Worm (Caenorhabditis elegans) whole organism, late embryonic: ENCODE data around the gene syd-1.

ENCODE experiments used
- C08G9.2 ChIP-seq: sonication (generic microtip); optimal IDR thresholded peaks from 2 replicates; lab custom pipeline; 2016; ENCODE audit warnings: mild to moderate bottlenecking, missing genetic modification characterization, moderate library complexity, missing compliant biosample characterization
- C38D4.7 ChIP-seq: fragments of 200-800 bp; sonication (Bioruptor generic); optimal IDR thresholded peaks from 2 replicates; lab custom pipeline; 2018; ENCODE audit warnings: mild to moderate bottlenecking, missing genetic modification characterization, moderate library complexity, missing compliant biosample characterization
- F13H6.1 ChIP-seq: sonication (generic microtip); optimal IDR thresholded peaks from 2 replicates; lab custom pipeline; 2016; ENCODE audit warnings: missing genetic modification characterization, missing compliant biosample characterization
- T23F11.4 ChIP-seq: fragments of 200-800 bp; sonication (Bioruptor generic); optimal IDR thresholded peaks from 2 replicates; lab custom pipeline; 2018; ENCODE audit warnings: mild to moderate bottlenecking, missing genetic modification characterization, missing compliant biosample characterization
- ahr-1 ChIP-seq: sonication (generic microtip); optimal IDR thresholded peaks from 2 replicates; lab custom pipeline; 2016; ENCODE audit warnings: missing genetic modification characterization, missing compliant biosample characterization
- ama-1 ChIP-seq: fragments of 150-350 bp; optimal IDR thresholded peaks from 2 replicates; lab custom pipeline; 2014
- ceh-18 ChIP-seq: sonication (generic microtip); optimal IDR thresholded peaks from 2 replicates; lab custom pipeline; 2016; ENCODE audit warnings: missing genetic modification characterization, missing compliant biosample characterization
- ceh-2 ChIP-seq: sonication (generic microtip); optimal IDR thresholded peaks from 2 replicates; lab custom pipeline; 2016; ENCODE audit warnings: missing genotype, missing genetic modification characterization, missing compliant biosample characterization
- ceh-30 ChIP-seq: fragments of 150-350 bp; optimal IDR thresholded peaks from 2 replicates; lab custom pipeline; 2014; ENCODE audit warnings: missing biosample characterization, missing genetic modification characterization
- ceh-31 ChIP-seq: sonication (generic microtip); optimal IDR thresholded peaks from 2 replicates; lab custom pipeline; 2016; ENCODE audit warnings: missing genetic modification characterization, missing compliant biosample characterization
- ceh-34 ChIP-seq: sonication (generic microtip); optimal IDR thresholded peaks from 2 replicates; lab custom pipeline; 2016; ENCODE audit warnings: mild to moderate bottlenecking, missing genetic modification characterization, missing compliant biosample characterization
- ceh-9 ChIP-seq: sonication (generic microtip); optimal IDR thresholded peaks from 2 replicates; lab custom pipeline; 2016; ENCODE audit warnings: mild to moderate bottlenecking, missing genetic modification characterization, inconsistent platforms, missing compliant biosample characterization
- elt-2 ChIP-seq: sonication (generic microtip); optimal IDR thresholded peaks from 2 replicates; lab custom pipeline; 2016; ENCODE audit warnings: missing genetic modification reagents, missing genetic modification characterization, missing compliant biosample characterization
- elt-4 ChIP-seq: sonication (generic microtip); optimal IDR thresholded peaks from 2 replicates; lab custom pipeline; 2016; ENCODE audit warnings: missing genetic modification characterization, missing compliant biosample characterization
- fkh-10 ChIP-seq: fragments of 150-350 bp; optimal IDR thresholded peaks from 2 replicates; lab custom pipeline; 2014; ENCODE audit warnings: missing biosample characterization, missing genetic modification reagents, missing genetic modification characterization
- hlh-13 ChIP-seq: fragments of 200-800 bp; sonication (Bioruptor generic); optimal IDR thresholded peaks from 2 replicates; lab custom pipeline; 2018; ENCODE audit warnings: mild to moderate bottlenecking, missing genetic modification characterization, missing compliant biosample characterization
- hlh-30 ChIP-seq: sonication (generic microtip); optimal IDR thresholded peaks from 2 replicates; lab custom pipeline; 2017; ENCODE audit warnings: antibody characterized with exemption, missing genetic modification characterization, missing compliant biosample characterization; ENCODE audit not compliant: insufficient read depth
- hlh-6 ChIP-seq: sonication (generic microtip); optimal IDR thresholded peaks from 2 replicates; lab custom pipeline; 2016; ENCODE audit warnings: missing genotype, missing genetic modification characterization, missing compliant biosample characterization
- lim-6 ChIP-seq: sonication (generic microtip); optimal IDR thresholded peaks from 2 replicates; lab custom pipeline; 2016; ENCODE audit warnings: missing genetic modification characterization, missing compliant biosample characterization
- lin-11 ChIP-seq: fragments of 200-800 bp; sonication (Bioruptor generic); optimal IDR thresholded peaks from 2 replicates; lab custom pipeline; 2018; ENCODE audit warnings: mild to moderate bottlenecking, missing genetic modification characterization, missing compliant biosample characterization
- nfya-1 ChIP-seq: sonication (generic microtip); optimal IDR thresholded peaks from 2 replicates; lab custom pipeline; 2017; ENCODE audit warnings: missing genetic modification characterization, mild to moderate bottlenecking, missing compliant biosample characterization, antibody characterized with exemption, moderate library complexity
- npax-4 ChIP-seq: sonication (generic microtip); optimal IDR thresholded peaks from 2 replicates; lab custom pipeline; 2016; ENCODE audit warnings: missing genetic modification characterization, missing compliant biosample characterization
- pag-3 ChIP-seq: sonication (generic microtip); optimal IDR thresholded peaks from 2 replicates; lab custom pipeline; 2016; ENCODE audit warnings: missing compliant biosample characterization, missing genetic modification characterization, borderline replicate concordance
- pat-9 ChIP-seq: fragments of 200-800 bp; sonication (Bioruptor generic); optimal IDR thresholded peaks from 2 replicates; lab custom pipeline; 2018; ENCODE audit warnings: mild to moderate bottlenecking, missing genetic modification characterization, moderate library complexity, missing compliant biosample characterization
- pha-2 ChIP-seq: sonication (generic microtip); optimal IDR thresholded peaks from 2 replicates; lab custom pipeline; 2017; ENCODE audit warnings: mild to moderate bottlenecking, missing genetic modification characterization, missing compliant biosample characterization
- pha-4 ChIP-seq: fragments of 150-350 bp; optimal IDR thresholded peaks from 2 replicates; lab custom pipeline; 2018; ENCODE audit warnings: missing biosample characterization, missing genetic modification reagents, missing genetic modification characterization
- ref-2 ChIP-seq: sonication (generic microtip); optimal IDR thresholded peaks from 2 replicates; lab custom pipeline; 2016; ENCODE audit warnings: missing genetic modification characterization, missing compliant biosample characterization
- rnt-1 ChIP-seq: sonication (generic microtip); optimal IDR thresholded peaks from 2 replicates; lab custom pipeline; 2016; ENCODE audit warnings: missing genetic modification characterization, missing compliant biosample characterization
- sdc-2 ChIP-seq: sonication (generic microtip); optimal IDR thresholded peaks from 2 replicates; lab custom pipeline; 2016; ENCODE audit warnings: missing genotype, missing genetic modification characterization, missing compliant biosample characterization
- tbx-2 ChIP-seq: sonication (generic microtip); optimal IDR thresholded peaks from 2 replicates; lab custom pipeline; 2016; ENCODE audit warnings: missing genetic modification characterization, missing compliant biosample characterization
- ttx-3 ChIP-seq: sonication (generic microtip); optimal IDR thresholded peaks from 2 replicates; lab custom pipeline; 2016; ENCODE audit warnings: missing genetic modification reagents, missing genetic modification characterization, missing compliant biosample characterization
- unc-3 ChIP-seq, 2 experiments: fragments of 200-800 bp in 1 of 2; sonication (Bioruptor generic) in 1 of 2; sonication (generic microtip) in 1 of 2; conservative IDR thresholded peaks in 1 of 2; optimal IDR thresholded peaks in 1 of 2; 2 replicates each; pipeline versions ENCODE4 v1.3.6 to Lab custom; 2016 to 2022; ENCODE audit warnings: missing compliant biosample characterization in 2 of 2, missing genetic modification characterization in 2 of 2, missing genetic modification reagents in 1 of 2
- unc-42 ChIP-seq: sonication (generic microtip); optimal IDR thresholded peaks from 2 replicates; lab custom pipeline; 2016; ENCODE audit warnings: missing genotype, missing genetic modification characterization, missing compliant biosample characterization
- unc-55 ChIP-seq: sonication (generic microtip); optimal IDR thresholded peaks from 2 replicates; lab custom pipeline; 2017; ENCODE audit warnings: missing biosample characterization, missing genetic modification reagents, missing genetic modification characterization
- zip-5 ChIP-seq: sonication (generic microtip); optimal IDR thresholded peaks from 2 replicates; lab custom pipeline; 2016; ENCODE audit warnings: missing genetic modification characterization, missing compliant biosample characterization

The syd-1 gene

DNA sequence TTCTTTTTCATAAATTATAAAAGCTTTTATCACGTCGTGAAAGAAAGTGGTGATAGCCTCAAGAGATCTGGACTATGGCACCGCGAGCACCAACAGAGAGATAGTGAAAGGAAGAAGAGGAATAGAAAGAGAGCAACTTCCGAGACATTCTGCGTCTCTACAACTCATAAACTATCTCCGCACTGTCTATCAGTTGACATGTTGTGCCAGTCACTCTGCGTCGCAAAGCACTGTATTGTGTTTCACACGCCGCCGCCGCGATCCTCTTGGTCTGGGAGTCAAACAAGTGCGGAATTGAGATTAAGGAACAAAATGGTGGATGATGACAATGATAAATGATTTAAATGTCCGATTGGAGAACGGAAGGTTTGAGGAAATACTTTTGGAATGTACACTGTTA lies 28.8 kb upstream of the syd-1 start:
- TF ChIP-seq hlh-30 (tag; lab: Kevin White, UChicago) (no peak), ama-1 (lab: Kevin White, UChicago) (no peak), sdc-2 (tag; lab: Kevin White, UChicago) (no peak), lim-6 (tag; lab: Kevin White, UChicago) (no peak), ceh-2 (tag; lab: Kevin White, UChicago) (no peak), zip-5 (no peak), elt-2 (tag; lab: Kevin White, UChicago) (peak; percentile 14), ceh-34 (tag; lab: Kevin White, UChicago) (peak; percentile 45), unc-55 (peak; percentile 54), npax-4 (no peak), pha-2 (tag; lab: Kevin White, UChicago) (peak; percentile 10), unc-3 (GFP tag; conservative IDR thresholded peaks at IDR 0.05; lab: Robert Waterston, UW) (no peak), unc-3 (tag; optimal IDR thresholded peaks at IDR 0.05; lab: Kevin White, UChicago) (no peak), ceh-18 (tag; lab: Kevin White, UChicago) (no peak), ceh-31 (tag; lab: Kevin White, UChicago) (no peak), nfya-1 (no peak), tbx-2 (no peak), pha-4 (tag; lab: Kevin White, UChicago) (no peak), rnt-1 (tag; lab: Kevin White, UChicago) (no peak)

DNA sequence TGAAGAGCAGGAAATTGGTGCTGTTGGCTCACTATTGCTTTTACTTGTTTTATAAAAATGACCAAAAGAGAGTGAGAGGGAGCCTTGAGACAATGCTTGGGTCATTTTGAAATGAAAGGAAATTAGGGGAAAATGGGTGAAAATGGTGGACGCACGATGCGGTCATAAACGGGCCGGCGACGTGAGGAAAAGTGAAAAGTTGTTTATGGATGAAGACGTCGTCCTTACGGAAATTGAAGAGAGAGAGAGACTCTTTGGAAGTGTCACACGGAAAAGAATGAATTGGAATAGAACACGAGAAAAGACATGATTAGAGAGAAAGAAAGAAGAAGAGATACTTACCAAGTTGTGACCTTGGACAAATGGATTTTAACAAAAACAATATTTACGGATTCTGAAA lies 26.8 kb upstream of the syd-1 start:
- TF ChIP-seq ref-2 (tag; lab: Kevin White, UChicago) (peak; percentile 5), unc-42 (tag; lab: Kevin White, UChicago) (peak; percentile 14), ama-1 (lab: Kevin White, UChicago) (no peak), unc-3 (GFP tag; conservative IDR thresholded peaks at IDR 0.05; lab: Robert Waterston, UW) (no peak), unc-3 (tag; optimal IDR thresholded peaks at IDR 0.05; lab: Kevin White, UChicago) (no peak), lin-11 (tag; lab: Kevin White, UChicago) (no peak), ceh-31 (tag; lab: Kevin White, UChicago) (peak; percentile 32)
- TF ChIP-seq, all 69 proteins: peak for 3

DNA sequence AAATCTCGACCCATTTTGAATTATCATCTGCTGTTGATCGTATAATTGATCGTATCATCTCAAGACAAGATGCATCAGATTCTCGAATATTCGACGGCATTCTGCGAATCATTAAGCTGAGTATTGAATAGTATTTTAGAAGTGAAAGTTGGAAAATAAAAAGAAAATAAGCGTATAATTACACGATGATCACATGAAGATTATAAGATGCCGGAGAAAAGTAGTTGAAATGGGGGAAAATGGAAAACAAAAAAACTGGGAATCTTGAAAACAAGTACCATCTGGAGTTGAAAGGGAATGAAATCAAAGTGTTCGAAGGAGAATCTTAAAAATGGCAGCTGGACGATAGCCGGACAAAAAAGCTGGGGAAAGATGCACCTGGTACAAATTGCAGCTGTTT lies 25.7 kb upstream of the syd-1 start, which contains the start of gene R07G3.8:
Gene R07G3.8, minus strand, starts transcription at position 101 of the 400 bp plus-strand sequence.
- TF ChIP-seq ceh-31 (tag; lab: Kevin White, UChicago) (no peak), ceh-9 (no peak), lin-11 (tag; lab: Kevin White, UChicago) (no peak), hlh-6 (tag; lab: Kevin White, UChicago) (no peak), pag-3 (tag; lab: Kevin White, UChicago) (no peak), fkh-10 (no peak), sdc-2 (tag; lab: Kevin White, UChicago) (no peak)
- TF ChIP-seq, all 69 proteins: peak for 0

DNA sequence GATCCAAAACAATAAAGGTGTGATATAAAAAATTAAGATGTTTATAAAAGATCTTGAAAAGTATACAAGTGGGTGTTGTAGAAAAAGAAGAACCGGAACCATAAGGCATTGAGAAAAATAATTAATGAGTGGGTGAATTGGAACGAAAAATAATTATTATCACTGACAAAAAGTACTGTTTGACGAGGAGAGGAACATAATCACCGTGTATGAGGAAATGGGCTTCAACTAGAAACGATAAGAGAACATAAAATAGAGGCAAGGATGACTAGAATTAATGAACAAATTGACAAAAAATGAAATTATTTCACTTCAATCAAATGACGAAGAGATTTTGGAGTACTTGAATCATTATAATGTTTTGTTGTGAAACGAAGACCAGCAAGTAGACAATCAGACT lies 23.5 kb upstream of the syd-1 start:
- no peak for TF ChIP-seq C38D4.7 (GFP tag; lab: Kevin White, UChicago)
- no peak for TF ChIP-seq fkh-10
- TF ChIP-seq F13H6.1 (tag; lab: Kevin White, UChicago) = no peak
- no peak for TF ChIP-seq ceh-30 (tag; lab: Kevin White, UChicago)
- TF ChIP-seq unc-55 = no peak
- TF ChIP-seq ceh-2 (tag; lab: Kevin White, UChicago) = no peak
- TF ChIP-seq lim-6 (tag; lab: Kevin White, UChicago) = no peak
- no peak for TF ChIP-seq T23F11.4 (GFP tag; lab: Kevin White, UChicago)
- TF ChIP-seq elt-4 (tag; lab: Kevin White, UChicago) = no peak
- no peak for TF ChIP-seq hlh-30 (tag; lab: Kevin White, UChicago)
- no peak for TF ChIP-seq pha-2 (tag; lab: Kevin White, UChicago)
- TF ChIP-seq rnt-1 (tag; lab: Kevin White, UChicago) = no peak
- no peak for TF ChIP-seq unc-42 (tag; lab: Kevin White, UChicago)
- no peak for TF ChIP-seq ahr-1
- TF ChIP-seq ttx-3 (tag; lab: Kevin White, UChicago) = no peak
- no peak for TF ChIP-seq hlh-13
- TF ChIP-seq C08G9.2 = no peak
- TF ChIP-seq pat-9 (tag; lab: Kevin White, UChicago) = no peak
